Fruit fly (Drosophila melanogaster) whole organism, wandering third instar larva: ENCODE data around the gene PIG-U.

Source experiments
- CG32264 ChIP-seq: fragments of 200-800 bp; sonication (Bioruptor generic); optimal IDR thresholded peaks from 2 replicates; lab custom pipeline; 2016; ENCODE audit warnings: missing biosample characterization, missing genetic modification characterization
- HLH106 ChIP-seq: fragments of 200-800 bp; optimal IDR thresholded peaks from 3 replicates; lab custom pipeline; 2019; ENCODE audit warnings: missing biosample characterization, mild to moderate bottlenecking, missing genetic modification characterization, moderate library complexity
- OdsH ChIP-seq: fragments of 200-800 bp; sonication (Bioruptor generic); optimal IDR thresholded peaks from 2 replicates; lab custom pipeline; 2016; ENCODE audit warnings: missing biosample characterization, mild to moderate bottlenecking, missing genetic modification characterization
- ey ChIP-seq: fragments of 200-800 bp; sonication (Bioruptor generic); optimal IDR thresholded peaks from 2 replicates; lab custom pipeline; 2016; ENCODE audit warnings: missing biosample characterization, missing genetic modification characterization
- h ChIP-seq: fragments of 200-800 bp; sonication (Bioruptor generic); optimal IDR thresholded peaks from 3 replicates; lab custom pipeline; 2016; ENCODE audit warnings: missing biosample characterization, mild to moderate bottlenecking, missing genetic modification characterization
- jim ChIP-seq: fragments of 175-275, 200-325 bp; sonication (Bioruptor generic); optimal IDR thresholded peaks from 2 replicates; lab custom pipeline; 2016; ENCODE audit warnings: missing biosample characterization, mild to moderate bottlenecking, missing genetic modification characterization
- lola ChIP-seq: fragments of >200 bp; optimal IDR thresholded peaks from 2 replicates; lab custom pipeline; 2017; ENCODE audit warnings: missing biosample characterization, missing genetic modification characterization
- pan ChIP-seq: fragments of >200 bp; optimal IDR thresholded peaks from 2 replicates; lab custom pipeline; 2017
- psq ChIP-seq: fragments of 200-800 bp; sonication (Bioruptor generic); optimal IDR thresholded peaks from 3 replicates; lab custom pipeline; 2017; ENCODE audit warnings: missing biosample characterization, mild to moderate bottlenecking, missing genetic modification characterization, moderate library complexity
- sage ChIP-seq: fragments of 200-800 bp; sonication (Bioruptor generic); optimal IDR thresholded peaks from 2 replicates; lab custom pipeline; 2016; ENCODE audit warnings: missing biosample characterization, mild to moderate bottlenecking, missing genetic modification characterization

- TF ChIP-seq psq (no peak), CG32264 (GFP tag; lab: Kevin White, UChicago) (no peak), sage (GFP tag; lab: Kevin White, UChicago) (no peak), HLH106 (tag; lab: Kevin White, UChicago) (no peak), ey (GFP tag; lab: Kevin White, UChicago) (no peak), h (GFP tag; lab: Kevin White, UChicago) (no peak), pan (no peak), lola (no peak), OdsH (GFP tag; lab: Kevin White, UChicago) (no peak), jim (GFP tag; lab: Kevin White, UChicago) (no peak)
These were observed 27.3 kb downstream of the PIG-U start for dm6 chr2L:8542234-8542572.
